Fruit fly (Drosophila melanogaster): ENCODE measurements around the gene CG5446.
A peak's percentile ranks its signal among the peaks of the same experiment; 100 is the strongest.

CG5446 gene

dm6 chr2L:12469235-12469634, 41.7 kb upstream of the CG5446 start:
- TF ChIP-seq CG12768 (GFP tag; optimal IDR thresholded peaks at IDR 0.05): no peak
- no peak for TF ChIP-seq Crg-1 (GFP tag; optimal IDR thresholded peaks at IDR 0.05)
- no peak for TF ChIP-seq CG33017 (tag; optimal IDR thresholded peaks at IDR 0.05)
- no peak for TF ChIP-seq bab1 (GFP tag; optimal IDR thresholded peaks at IDR 0.05)
- TF ChIP-seq toe (GFP tag; optimal IDR thresholded peaks at IDR 0.05): no peak

dm6 chr2L:12468813-12469212, 41.3 kb upstream of the CG5446 start:
- TF ChIP-seq CG33017 (tag; optimal IDR thresholded peaks at IDR 0.05): no peak
- TF ChIP-seq cnc (optimal IDR thresholded peaks at IDR 0.05): no peak
- no peak for TF ChIP-seq CG14711 (tag; optimal IDR thresholded peaks at IDR 0.05)
- no peak for TF ChIP-seq pad (GFP tag; optimal IDR thresholded peaks at IDR 0.05)
- no peak for TF ChIP-seq Hr96 (GFP tag; optimal IDR thresholded peaks at IDR 0.05)
- no peak for TF ChIP-seq CG5204 (GFP tag; optimal IDR thresholded peaks at IDR 0.05)
- no peak for TF ChIP-seq cic (GFP tag; optimal IDR thresholded peaks at IDR 0.05)
- TF ChIP-seq toe (GFP tag; optimal IDR thresholded peaks at IDR 0.05): no peak
- no peak for TF ChIP-seq tj (GFP tag; optimal IDR thresholded peaks at IDR 0.05)
- no peak for TF ChIP-seq Mnt (GFP tag; optimal IDR thresholded peaks at IDR 0.05)
- TF ChIP-seq CG11617 (GFP tag; optimal IDR thresholded peaks at IDR 0.05): no peak

DNA sequence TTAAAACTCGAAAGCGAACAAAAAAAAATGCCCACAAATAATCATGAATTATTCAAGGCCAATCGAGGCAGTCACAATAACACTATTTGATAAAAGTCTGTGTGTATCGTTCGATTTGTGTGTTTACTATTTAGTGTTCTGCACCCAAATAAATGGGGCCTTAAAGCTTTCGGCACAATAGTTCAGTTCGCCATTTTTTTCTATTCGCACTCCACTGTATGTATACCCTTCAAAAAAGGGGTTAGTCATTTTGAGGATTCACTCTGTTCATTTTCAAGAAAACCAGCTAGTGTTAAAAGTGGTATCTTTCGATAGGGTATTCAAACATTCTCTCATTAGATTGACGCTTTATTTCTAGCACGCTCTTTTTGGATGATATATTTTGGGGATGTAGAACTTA, 40.2 kb upstream of the CG5446 start:
- TF ChIP-seq cic (GFP tag; optimal IDR thresholded peaks at IDR 0.05): peak; percentile 17
- TF ChIP-seq CG14711 (tag; optimal IDR thresholded peaks at IDR 0.05): peak; percentile 13
- peak; percentile 12 for TF ChIP-seq CG7101 (tag; optimal IDR thresholded peaks at IDR 0.05)
- no peak for TF ChIP-seq ovo (GFP tag; optimal IDR thresholded peaks at IDR 0.05)
- TF ChIP-seq bab1 (GFP tag; optimal IDR thresholded peaks at IDR 0.05): no peak
- no peak for TF ChIP-seq kay (GFP tag; ENCODE audit: borderline replicate concordance)
- peak; percentile 33 for TF ChIP-seq CG33017 (tag; optimal IDR thresholded peaks at IDR 0.05)
- TF ChIP-seq tj (GFP tag; optimal IDR thresholded peaks at IDR 0.05): peak; percentile 19
- TF ChIP-seq Hr96 (GFP tag; optimal IDR thresholded peaks at IDR 0.05): no peak
- TF ChIP-seq CG1620 (GFP tag; optimal IDR thresholded peaks at IDR 0.05): no peak

dm6 chr2L:12466506-12467043, 39.1 kb upstream of the CG5446 start:
- TF ChIP-seq cnc (optimal IDR thresholded peaks at IDR 0.05) (no peak), kay (GFP tag; ENCODE audit: borderline replicate concordance) (no peak), ovo (GFP tag; optimal IDR thresholded peaks at IDR 0.05) (no peak), CG12768 (GFP tag; optimal IDR thresholded peaks at IDR 0.05) (no peak), CG33017 (tag; optimal IDR thresholded peaks at IDR 0.05) (no peak), CG11617 (GFP tag; optimal IDR thresholded peaks at IDR 0.05) (no peak), CG7101 (tag; optimal IDR thresholded peaks at IDR 0.05) (no peak), Clk (GFP tag; optimal IDR thresholded peaks at IDR 0.05) (no peak), CG14711 (tag; optimal IDR thresholded peaks at IDR 0.05) (no peak), tj (GFP tag; optimal IDR thresholded peaks at IDR 0.05) (no peak), cic (GFP tag; optimal IDR thresholded peaks at IDR 0.05) (no peak), CG1620 (GFP tag; optimal IDR thresholded peaks at IDR 0.05) (no peak), bab1 (GFP tag; optimal IDR thresholded peaks at IDR 0.05) (no peak)

DNA sequence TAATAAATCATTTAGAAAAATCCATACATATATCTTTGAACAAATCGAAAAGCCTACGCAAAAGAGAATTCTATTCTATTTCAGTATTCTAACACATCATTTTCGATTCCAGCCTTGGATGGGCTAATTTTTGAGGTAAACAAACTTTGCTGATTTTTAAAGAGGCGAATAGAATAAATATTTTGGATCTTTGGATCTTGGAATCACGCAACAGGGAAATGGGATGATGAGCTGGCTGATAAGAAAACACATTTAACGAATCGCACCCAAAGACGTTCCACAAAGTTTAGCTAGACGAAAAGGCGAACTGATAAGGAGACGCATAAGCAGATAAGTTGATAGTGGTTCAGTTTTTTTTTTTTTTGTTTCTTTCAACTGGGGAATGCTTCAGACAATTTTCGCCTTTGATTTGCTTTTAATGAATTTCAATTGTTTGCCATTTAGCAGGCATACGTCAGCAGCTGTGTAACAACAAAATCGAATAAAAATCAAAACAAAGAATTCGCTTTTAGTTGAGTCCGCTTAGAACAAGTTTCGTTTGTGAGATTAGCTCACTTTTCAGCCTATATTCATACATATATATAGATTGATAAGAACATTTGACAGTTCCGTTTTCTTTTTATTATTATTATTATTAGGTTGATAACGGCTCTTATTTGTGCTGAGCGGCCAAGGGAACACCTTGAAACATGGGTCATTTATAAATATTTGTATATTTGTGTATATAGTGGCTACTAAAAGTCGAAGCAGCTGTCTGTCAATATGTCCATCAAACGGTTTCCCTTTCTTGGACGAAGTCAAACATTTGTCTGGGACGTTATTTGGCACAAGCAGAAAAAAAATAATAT, 37.9 kb upstream of the CG5446 start:
- TF ChIP-seq kay (GFP tag; ENCODE audit: borderline replicate concordance): peak; percentile 29
- TF ChIP-seq cic (GFP tag; optimal IDR thresholded peaks at IDR 0.05): peak; percentile 1
- no peak for TF ChIP-seq Mnt (GFP tag; optimal IDR thresholded peaks at IDR 0.05)

dm6 chr2L:12464065-12464464, 36.6 kb upstream of the CG5446 start:
- TF ChIP-seq CG12768 (GFP tag; optimal IDR thresholded peaks at IDR 0.05) (peak; percentile 57), CG7045 (GFP tag; optimal IDR thresholded peaks at IDR 0.05) (no peak), Mnt (GFP tag; optimal IDR thresholded peaks at IDR 0.05) (peak; percentile 55), Crg-1 (GFP tag; optimal IDR thresholded peaks at IDR 0.05) (no peak), cic (GFP tag; optimal IDR thresholded peaks at IDR 0.05) (peak; percentile 74), tj (GFP tag; optimal IDR thresholded peaks at IDR 0.05) (peak; percentile 43)

DNA sequence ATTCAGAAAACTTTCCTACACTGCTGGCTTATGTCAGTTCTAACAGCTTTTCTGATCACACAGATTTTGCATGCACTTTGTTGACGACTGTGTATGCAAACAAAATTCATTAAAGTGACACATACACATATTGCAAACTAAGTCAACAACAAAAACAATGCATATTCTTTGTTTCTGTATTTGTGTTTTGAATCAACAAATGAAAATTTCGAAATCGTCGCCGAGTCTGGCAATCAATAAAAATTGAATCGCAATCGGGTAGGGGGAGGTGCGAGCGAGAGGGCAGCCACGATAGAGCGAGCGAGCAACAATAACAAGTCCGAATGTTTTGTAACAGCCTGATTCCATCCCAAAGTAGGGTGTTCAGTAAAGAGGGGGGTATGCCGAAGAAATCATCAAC, 35.5 kb upstream of the CG5446 start:
- peak; percentile 10 for TF ChIP-seq CG11617 (GFP tag; optimal IDR thresholded peaks at IDR 0.05)
- TF ChIP-seq cic (GFP tag; optimal IDR thresholded peaks at IDR 0.05): peak; percentile 65
- no peak for TF ChIP-seq toe (GFP tag; optimal IDR thresholded peaks at IDR 0.05)
- TF ChIP-seq pad (GFP tag; optimal IDR thresholded peaks at IDR 0.05): peak; percentile 33
- TF ChIP-seq Mnt (GFP tag; optimal IDR thresholded peaks at IDR 0.05): peak; percentile 41
- no peak for TF ChIP-seq CG1620 (GFP tag; optimal IDR thresholded peaks at IDR 0.05)
- TF ChIP-seq CG7045 (GFP tag; optimal IDR thresholded peaks at IDR 0.05): no peak
- TF ChIP-seq CG14711 (tag; optimal IDR thresholded peaks at IDR 0.05): peak; percentile 42
- peak; percentile 53 for TF ChIP-seq CG7101 (tag; optimal IDR thresholded peaks at IDR 0.05)
- peak; percentile 24 for TF ChIP-seq CG33017 (tag; optimal IDR thresholded peaks at IDR 0.05)
- TF ChIP-seq bab1 (GFP tag; optimal IDR thresholded peaks at IDR 0.05): no peak
- no peak for TF ChIP-seq CG5204 (GFP tag; optimal IDR thresholded peaks at IDR 0.05)
- TF ChIP-seq ovo (GFP tag; optimal IDR thresholded peaks at IDR 0.05): peak; percentile 51
- peak; percentile 26 for TF ChIP-seq Crg-1 (GFP tag; optimal IDR thresholded peaks at IDR 0.05)
